Worm (Caenorhabditis elegans) whole organism, mixed stage, embryonic: ENCODE results near the gene Y38E10A.9.

Source experiments
- M03D4.4 ChIP-seq: sonication (generic microtip); optimal IDR thresholded peaks from 2 replicates; lab custom pipeline; 2017; ENCODE audit warnings: mild to moderate bottlenecking, missing genetic modification characterization, missing compliant biosample characterization
- bed-3 ChIP-seq: fragments of 200-800 bp; sonication (Bioruptor generic); optimal IDR thresholded peaks from 3 replicates; lab custom pipeline; 2018; ENCODE audit warnings: mild to moderate bottlenecking, missing genetic modification characterization, moderate library complexity, missing compliant biosample characterization
- blmp-1 ChIP-seq: fragments of 150-350 bp; optimal IDR thresholded peaks from 2 replicates; lab custom pipeline; 2014; ENCODE audit warnings: missing biosample characterization, missing genetic modification characterization
- ceh-43 ChIP-seq: fragments of 200-800 bp; sonication (Bioruptor generic); optimal IDR thresholded peaks from 2 replicates; lab custom pipeline; 2018; ENCODE audit warnings: mild to moderate bottlenecking, missing genetic modification characterization, moderate library complexity, missing compliant biosample characterization
- ceh-83 ChIP-seq: fragments of 200-800 bp; sonication (Bioruptor generic); optimal IDR thresholded peaks from 2 replicates; lab custom pipeline; 2018; ENCODE audit warnings: mild to moderate bottlenecking, missing genetic modification characterization, missing compliant biosample characterization
- ces-1 ChIP-seq: fragments of 150-350 bp; optimal IDR thresholded peaks from 2 replicates; lab custom pipeline; 2014; ENCODE audit warnings: missing biosample characterization, missing genetic modification reagents, missing genetic modification characterization
- cnd-1 ChIP-seq: fragments of 200-800 bp; sonication (Bioruptor generic); optimal IDR thresholded peaks from 2 replicates; lab custom pipeline; 2018; ENCODE audit warnings: mild to moderate bottlenecking, missing genetic modification characterization, missing compliant biosample characterization
- drap-1 ChIP-seq: fragments of 200-800 bp; sonication (Bioruptor generic); optimal IDR thresholded peaks from 3 replicates; lab custom pipeline; 2018; ENCODE audit warnings: mild to moderate bottlenecking, missing genetic modification characterization, missing compliant biosample characterization
- elt-1 ChIP-seq: sonication (generic microtip); optimal IDR thresholded peaks from 2 replicates; lab custom pipeline; 2017; ENCODE audit warnings: missing genetic modification characterization, mild to moderate bottlenecking, missing compliant biosample characterization, antibody characterized with exemption, moderate library complexity, borderline replicate concordance; ENCODE audit not compliant: insufficient read depth
- elt-3 ChIP-seq: fragments of 150-350 bp; optimal IDR thresholded peaks from 2 replicates; lab custom pipeline; 2014; ENCODE audit warnings: missing biosample characterization, missing genetic modification characterization
- flh-1 ChIP-seq: fragments of 200-800 bp; sonication (Bioruptor generic); optimal IDR thresholded peaks from 2 replicates; lab custom pipeline; 2018; ENCODE audit warnings: mild to moderate bottlenecking, missing genetic modification characterization, moderate library complexity, missing compliant biosample characterization
- ham-2 ChIP-seq: fragments of 200-800 bp; sonication (Bioruptor generic); optimal IDR thresholded peaks from 2 replicates; lab custom pipeline; 2018; ENCODE audit warnings: mild to moderate bottlenecking, missing genetic modification characterization, missing compliant biosample characterization
- hlh-1 ChIP-seq: fragments of 150-350 bp; optimal IDR thresholded peaks from 2 replicates; lab custom pipeline; 2014; ENCODE audit warnings: missing biosample characterization, missing genetic modification reagents, missing genetic modification characterization
- lin-13 ChIP-seq: fragments of 150-350 bp; optimal IDR thresholded peaks from 2 replicates; lab custom pipeline; 2014; ENCODE audit warnings: missing biosample characterization, missing genetic modification characterization
- lsy-2 ChIP-seq: fragments of 150-350 bp; optimal IDR thresholded peaks from 2 replicates; lab custom pipeline; 2014; ENCODE audit warnings: missing biosample characterization, missing genetic modification characterization
- mab-5 ChIP-seq: fragments of 150-350 bp; optimal IDR thresholded peaks from 2 replicates; lab custom pipeline; 2014; ENCODE audit warnings: missing biosample characterization, missing genetic modification characterization
- mep-1 ChIP-seq: fragments of 150-350 bp; optimal IDR thresholded peaks from 2 replicates; lab custom pipeline; 2017; ENCODE audit warnings: missing biosample characterization, missing genetic modification reagents, missing genetic modification characterization, inconsistent platforms
- mls-2 ChIP-seq: sonication (generic microtip); optimal IDR thresholded peaks from 2 replicates; lab custom pipeline; 2016; ENCODE audit warnings: mild to moderate bottlenecking, missing genetic modification characterization, moderate library complexity, missing compliant biosample characterization
- nhr-12 ChIP-seq: fragments of 150-350 bp; optimal IDR thresholded peaks from 2 replicates; lab custom pipeline; 2014; ENCODE audit warnings: missing biosample characterization, missing genetic modification characterization
- nhr-2 ChIP-seq: fragments of 150-350 bp; optimal IDR thresholded peaks from 2 replicates; lab custom pipeline; 2014; ENCODE audit warnings: missing biosample characterization, missing genetic modification characterization
- nhr-237 ChIP-seq: fragments of 150-350 bp; optimal IDR thresholded peaks from 2 replicates; lab custom pipeline; 2014; ENCODE audit warnings: missing biosample characterization, missing genetic modification characterization
- nhr-28 ChIP-seq: fragments of 150-350 bp; optimal IDR thresholded peaks from 2 replicates; lab custom pipeline; 2014; ENCODE audit warnings: missing biosample characterization, missing genetic modification characterization
- pha-4 ChIP-seq: fragments of 150-350 bp; optimal IDR thresholded peaks from 2 replicates; lab custom pipeline; 2018; ENCODE audit warnings: missing biosample characterization, missing genetic modification reagents, missing genetic modification characterization
- snpc-4 ChIP-seq: fragments of 150-350 bp; optimal IDR thresholded peaks from 2 replicates; lab custom pipeline; 2014; ENCODE audit warnings: missing biosample characterization, missing genetic modification characterization
- sptf-1 ChIP-seq: sonication (generic microtip); optimal IDR thresholded peaks from 2 replicates; lab custom pipeline; 2017; ENCODE audit warnings: mild to moderate bottlenecking, missing genetic modification characterization, moderate library complexity, missing compliant biosample characterization
- tbx-8 ChIP-seq: fragments of 200-800 bp; sonication (Bioruptor generic); optimal IDR thresholded peaks from 2 replicates; lab custom pipeline; 2018; ENCODE audit warnings: mild to moderate bottlenecking, missing genetic modification characterization, moderate library complexity, missing compliant biosample characterization
- unc-120 ChIP-seq: sonication (generic microtip); optimal IDR thresholded peaks from 2 replicates; lab custom pipeline; 2017; ENCODE audit warnings: missing genetic modification characterization, missing compliant biosample characterization; ENCODE audit not compliant: poor library complexity, severe bottlenecking
- unc-39 ChIP-seq: fragments of 150-350 bp; optimal IDR thresholded peaks from 2 replicates; lab custom pipeline; 2014; ENCODE audit warnings: missing biosample characterization, missing genetic modification characterization
- ztf-11 ChIP-seq: fragments of 150-350 bp; optimal IDR thresholded peaks from 2 replicates; lab custom pipeline; 2014; ENCODE audit warnings: missing biosample characterization, missing genetic modification characterization

Y38E10A.9 gene

DNA sequence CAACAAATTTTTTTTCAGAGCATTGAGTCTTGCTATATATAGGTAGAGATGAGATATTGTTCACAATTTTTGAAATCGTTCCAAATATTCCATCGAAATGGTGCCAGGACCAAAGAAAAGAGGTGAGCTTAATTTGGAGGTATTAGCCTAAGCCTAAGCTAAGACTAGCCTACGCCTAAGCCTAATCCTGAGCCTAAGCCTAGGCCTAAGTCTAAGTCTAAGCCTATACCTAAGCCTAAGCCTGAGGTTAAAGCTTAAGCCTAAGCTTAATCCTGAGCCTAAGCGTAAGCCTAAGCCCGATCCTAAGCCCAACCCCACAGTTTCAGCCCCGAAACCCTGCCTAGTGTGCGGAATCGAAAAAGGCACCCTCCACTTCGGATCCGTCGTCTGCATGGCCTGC is 27.8 kb downstream of the Y38E10A.9 start, which contains the start of gene nhr-234:
Gene nhr-234 (plus strand): TSS at position 77 of the 400 bp plus-strand sequence.
- TF ChIP-seq snpc-4 (tag; lab: Kevin White, UChicago) (no peak), ceh-83 (GFP tag; lab: Kevin White, UChicago) (no peak), nhr-28 (tag; lab: Kevin White, UChicago) (no peak)

DNA sequence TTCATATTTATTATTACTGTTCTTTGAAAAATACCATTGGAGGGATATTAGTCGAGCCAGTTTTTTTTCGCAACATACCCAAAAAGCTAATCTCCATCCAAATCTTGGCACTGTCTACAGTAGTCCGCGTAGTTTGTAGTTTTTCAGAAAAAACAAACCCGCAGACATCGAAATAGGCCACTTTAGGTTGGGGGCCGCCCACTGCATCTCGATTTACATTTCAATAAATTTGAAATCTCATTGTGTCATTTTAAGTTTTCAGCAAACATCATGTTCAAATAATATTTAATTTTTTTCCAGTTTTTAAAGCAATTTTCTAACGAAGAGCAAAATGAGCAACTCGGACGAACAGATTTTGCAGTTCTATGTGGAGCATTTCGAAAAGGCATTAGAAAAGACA is 31.6 kb downstream of the Y38E10A.9 start, which contains the start of gene nhr-235:
Gene nhr-235 (plus strand): TSS at position 301 of the 400 bp plus-strand sequence.
- TF ChIP-seq sptf-1 (tag; lab: Kevin White, UChicago): no peak
- no peak for TF ChIP-seq drap-1
- TF ChIP-seq snpc-4 (tag; lab: Kevin White, UChicago): no peak
- no peak for TF ChIP-seq unc-120 (tag; lab: Kevin White, UChicago)
- no peak for TF ChIP-seq unc-39 (tag; lab: Kevin White, UChicago)
- TF ChIP-seq mab-5: no peak
- TF ChIP-seq tbx-8: no peak
- no peak for TF ChIP-seq nhr-12 (tag; lab: Kevin White, UChicago)
- no peak for TF ChIP-seq ceh-43
- TF ChIP-seq blmp-1 (tag; lab: Kevin White, UChicago): no peak
- no peak for TF ChIP-seq mep-1 (tag; lab: Kevin White, UChicago)
- no peak for TF ChIP-seq pha-4 (tag; lab: Kevin White, UChicago)
- no peak for TF ChIP-seq ces-1 (GFP tag; lab: Kevin White, UChicago)
- TF ChIP-seq nhr-2 (tag; lab: Kevin White, UChicago): no peak
- no peak for TF ChIP-seq elt-1
- TF ChIP-seq flh-1 (GFP tag; lab: Kevin White, UChicago): no peak
- no peak for TF ChIP-seq cnd-1 (tag; lab: Kevin White, UChicago)
- TF ChIP-seq lin-13 (tag; lab: Kevin White, UChicago): no peak

DNA sequence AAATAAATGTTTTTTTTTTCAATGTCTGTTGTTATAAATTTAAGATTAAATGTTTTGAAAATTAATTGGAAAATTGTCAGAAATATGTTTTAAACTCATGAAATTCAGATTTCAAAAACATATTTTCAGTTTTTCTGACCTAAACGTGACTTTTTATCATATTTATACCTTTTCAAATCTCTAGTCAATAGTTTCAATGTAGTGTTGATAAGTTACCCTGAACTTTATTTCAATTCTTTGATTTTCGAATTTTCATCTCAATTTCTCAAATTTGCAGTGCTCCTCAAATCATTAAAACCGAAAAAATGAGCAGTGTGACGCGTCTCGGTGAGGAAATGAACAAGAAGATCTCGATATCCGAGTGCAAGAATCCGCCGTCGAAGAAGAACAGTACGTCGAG is 45.7 kb downstream of the Y38E10A.9 start, which contains the start of gene rgs-4:
Gene rgs-4 (plus strand): TSS at position 301 of the 400 bp plus-strand sequence.
- no peak for TF ChIP-seq nhr-28 (tag; lab: Kevin White, UChicago)
- no peak for TF ChIP-seq sptf-1 (tag; lab: Kevin White, UChicago)
- TF ChIP-seq tbx-8: no peak
- no peak for TF ChIP-seq ces-1 (GFP tag; lab: Kevin White, UChicago)
- no peak for TF ChIP-seq ceh-43
- TF ChIP-seq ztf-11: no peak
- TF ChIP-seq lsy-2: no peak

DNA sequence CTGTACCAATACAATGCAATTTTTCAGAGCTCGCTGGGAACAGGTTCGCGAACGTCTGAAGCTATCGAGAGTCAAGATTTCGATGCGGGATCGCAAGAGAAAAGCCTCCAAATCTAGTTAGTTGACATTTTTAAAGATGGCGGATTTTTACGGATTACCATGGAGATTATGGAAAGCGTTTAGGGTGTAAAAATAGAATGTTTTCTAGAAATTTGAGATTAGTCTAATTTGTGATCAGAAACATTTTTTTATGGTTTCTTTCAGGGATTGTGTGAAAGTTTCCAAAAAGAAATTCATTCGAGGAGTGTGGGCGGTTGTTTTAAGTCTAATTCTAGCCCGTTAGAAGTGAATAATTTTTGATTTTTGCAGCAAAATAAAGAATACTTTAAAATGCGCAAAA is 47.1 kb downstream of the Y38E10A.9 start:
- TF ChIP-seq nhr-237 (no peak), ces-1 (GFP tag; lab: Kevin White, UChicago) (no peak), M03D4.4 (tag; lab: Kevin White, UChicago) (no peak), elt-3 (tag; lab: Kevin White, UChicago) (no peak), cnd-1 (tag; lab: Kevin White, UChicago) (no peak), lsy-2 (no peak), ceh-43 (no peak), tbx-8 (no peak), ham-2 (no peak), bed-3 (no peak), mls-2 (tag; lab: Kevin White, UChicago) (no peak), blmp-1 (tag; lab: Kevin White, UChicago) (no peak)
- TF ChIP-seq, all 35 proteins: peak for 0

DNA sequence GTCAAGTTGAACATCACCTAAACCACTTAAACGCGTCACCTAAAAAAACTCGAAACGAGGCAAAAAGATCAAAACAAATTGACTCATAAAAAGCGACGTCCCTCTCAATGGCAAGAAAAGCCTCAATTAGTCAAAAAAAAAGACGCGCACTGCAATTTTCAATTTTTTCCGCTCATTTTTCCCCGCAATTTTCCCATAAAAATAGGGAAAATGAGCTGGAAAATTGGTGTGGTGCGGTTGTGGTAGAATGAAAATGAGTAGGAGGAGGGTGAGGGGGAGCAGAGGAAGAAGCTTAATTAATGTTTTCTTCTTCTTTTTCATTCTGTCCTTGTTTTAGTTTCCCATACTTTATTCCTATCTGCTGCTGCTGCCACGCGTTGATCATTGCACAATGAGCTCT is 48.9 kb downstream of the Y38E10A.9 start:
- TF ChIP-seq ces-1 (GFP tag; lab: Kevin White, UChicago) (no peak), M03D4.4 (tag; lab: Kevin White, UChicago) (no peak), ztf-11 (no peak), unc-39 (tag; lab: Kevin White, UChicago) (no peak), nhr-28 (tag; lab: Kevin White, UChicago) (no peak), cnd-1 (tag; lab: Kevin White, UChicago) (no peak), elt-3 (tag; lab: Kevin White, UChicago) (no peak), hlh-1 (tag; lab: Kevin White, UChicago) (no peak), sptf-1 (tag; lab: Kevin White, UChicago) (no peak), nhr-2 (tag; lab: Kevin White, UChicago) (no peak), nhr-237 (no peak), snpc-4 (tag; lab: Kevin White, UChicago) (no peak), unc-120 (tag; lab: Kevin White, UChicago) (no peak), pha-4 (tag; lab: Kevin White, UChicago) (no peak)
